Worm (Caenorhabditis elegans): Measurements from ENCODE around the gene F54F7.3.

ce11 chrX:11826892-11827291 is 23.1 kb downstream of the F54F7.3 start:
- TF ChIP-seq tab-1 (GFP tag; IDR thresholded peaks at IDR 0.05), result no peak
- no peak for TF ChIP-seq flt-1 (GFP tag; IDR thresholded peaks at IDR 0.05)
- TF ChIP-seq med-1 (GFP tag; optimal IDR thresholded peaks at IDR 0.05; ENCODE audit: insufficient read depth), result no peak
- TF ChIP-seq ref-1 (GFP tag; conservative IDR thresholded peaks at IDR 0.05), result no peak
- no peak for TF ChIP-seq ztf-23 (GFP tag; IDR thresholded peaks at IDR 0.05)
- TF ChIP-seq T22C8.4 (GFP tag; IDR thresholded peaks at IDR 0.05), result no peak
- no peak for TF ChIP-seq klf-2 (GFP tag; conservative IDR thresholded peaks at IDR 0.05)
- no peak for TF ChIP-seq cog-1 (tag; optimal IDR thresholded peaks at IDR 0.05)
- TF ChIP-seq ztf-29 (GFP tag; IDR thresholded peaks at IDR 0.05), result no peak
